Fruit fly (Drosophila melanogaster) whole organism: ENCODE data around the gene CG42359.
A peak's percentile ranks its signal among the peaks of the same experiment; 100 is the strongest.

Experiments
- CG8478 ChIP-seq: fragments of >200 bp; optimal IDR thresholded peaks from 2 replicates; lab custom pipeline; 2018; ENCODE audit warnings: inconsistent platforms
- Dll ChIP-seq: fragments of >200 bp; optimal IDR thresholded peaks from 2 replicates; lab custom pipeline; 2017
- EcR ChIP-seq, 2 experiments: fragments of >200 bp; optimal IDR thresholded peaks; 2 replicates each; lab custom pipeline; 2017; ENCODE audit warnings: missing biosample characterization in 2 of 2, missing genetic modification characterization in 2 of 2, missing genetic modification reagents in 2 of 2
- pan ChIP-seq: fragments of >200 bp; optimal IDR thresholded peaks from 2 replicates; lab custom pipeline; 2017
- psq ChIP-seq: fragments of >200 bp; optimal IDR thresholded peaks from 2 replicates; lab custom pipeline; 2017
- usp ChIP-seq: fragments of >200 bp; optimal IDR thresholded peaks from 2 replicates; lab custom pipeline; 2017; ENCODE audit warnings: missing biosample characterization, missing genetic modification characterization, mixed read lengths

The CG42359 gene

DNA sequence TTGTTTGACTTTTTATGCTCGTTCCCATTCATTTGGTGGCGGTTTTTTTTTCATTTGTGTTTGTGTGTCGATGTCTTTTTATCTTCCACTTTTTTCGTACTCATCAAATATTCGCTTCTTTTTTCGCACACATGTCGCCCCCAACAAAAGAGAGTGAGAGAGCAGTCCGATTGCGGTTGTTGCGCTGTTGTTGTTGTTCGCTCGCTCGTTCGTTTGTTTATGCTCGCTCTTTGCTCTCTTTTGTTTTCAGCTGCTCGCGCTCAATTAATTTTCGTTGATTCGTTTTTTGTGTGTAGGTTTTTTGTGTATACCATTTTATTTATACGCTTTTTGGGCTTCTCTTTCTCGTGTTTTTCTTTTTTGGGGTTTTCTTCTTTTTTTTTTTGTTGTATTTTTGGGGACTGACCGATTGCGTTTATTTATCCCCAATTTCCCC lies 3.5 kb upstream of the CG42359 start:
- TF ChIP-seq EcR (GFP tag; optimal IDR thresholded peaks at IDR 0.05; lab: Kevin White, UChicago) (no peak), pan (no peak), psq (lab: Kevin White, UChicago) (no peak), Dll (lab: Kevin White, UChicago) (peak; percentile 80)

DNA sequence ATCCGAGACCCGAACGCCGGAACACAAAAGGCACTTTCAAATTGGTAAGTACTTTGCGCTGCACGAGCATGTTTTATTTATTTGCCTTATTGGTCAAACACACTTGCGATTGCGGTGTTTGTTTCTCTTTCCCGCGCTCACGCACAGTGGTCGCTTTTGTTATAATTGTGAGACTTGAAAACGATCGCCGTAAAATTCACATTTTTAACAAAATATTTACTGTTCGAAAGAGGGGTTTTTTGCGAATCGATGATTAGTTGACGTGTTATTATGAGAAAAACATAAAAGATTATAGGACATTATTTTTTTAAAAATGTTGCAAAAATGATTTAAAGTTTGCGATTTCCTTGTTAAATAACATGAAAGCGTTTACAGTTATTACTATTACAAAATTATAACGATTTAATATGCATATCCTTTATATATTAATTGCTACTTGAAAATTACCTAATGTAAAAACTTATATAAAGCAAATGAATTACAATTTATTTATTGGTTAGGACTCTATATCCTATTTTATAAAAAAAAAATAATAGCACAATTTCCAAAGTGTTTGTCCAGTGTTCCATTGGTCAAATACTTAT lies 2.9 kb upstream of the CG42359 start:
- TF ChIP-seq CG8478 (lab: Kevin White, UChicago) = no peak
- TF ChIP-seq usp = no peak
- no peak for TF ChIP-seq psq (lab: Kevin White, UChicago)
- no peak for TF ChIP-seq EcR (GFP tag; optimal IDR thresholded peaks at IDR 0.05; lab: Kevin White, UChicago)
- no peak for TF ChIP-seq Dll (lab: Kevin White, UChicago)
- TF ChIP-seq pan = no peak

DNA sequence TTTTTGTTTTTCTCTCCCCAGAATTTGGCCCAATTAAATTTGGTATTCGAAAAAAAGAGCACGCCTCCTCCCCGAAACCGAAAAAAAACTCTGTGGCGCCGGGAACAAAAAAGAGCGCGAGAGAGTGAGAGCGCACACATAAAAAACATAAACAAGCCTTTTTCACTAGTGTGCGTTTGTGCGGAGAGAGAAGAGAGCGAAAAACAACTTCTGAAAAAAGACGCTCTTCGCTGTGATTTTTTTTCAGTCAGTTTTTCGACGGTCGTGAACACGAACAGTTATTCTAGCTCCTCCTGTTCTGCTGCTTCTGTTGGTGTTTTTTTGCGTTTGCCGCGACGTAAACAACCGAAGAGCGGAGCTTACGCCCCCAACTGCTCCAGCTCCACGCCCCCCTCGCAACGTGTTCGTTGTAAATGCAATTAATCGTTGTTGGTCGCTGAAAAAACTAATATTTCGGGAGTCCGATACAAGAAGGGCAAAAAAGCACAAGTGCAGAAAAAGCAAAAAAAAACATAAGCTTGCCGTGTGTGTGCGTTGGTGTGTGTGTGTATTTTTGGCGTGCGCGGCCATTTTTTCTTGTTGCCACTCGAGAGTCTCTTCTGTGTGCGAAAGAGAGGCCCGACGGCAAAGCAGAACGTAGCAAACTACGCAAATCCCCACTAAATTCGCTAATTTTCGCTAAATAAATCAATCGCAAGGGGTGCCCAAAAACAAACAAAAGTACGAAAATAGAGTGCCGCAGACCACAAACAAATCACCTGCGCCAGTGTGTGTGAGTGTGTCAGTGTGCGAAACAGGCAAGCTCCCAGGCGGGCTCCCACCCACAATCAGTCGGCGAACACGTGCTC lies 2.1 kb upstream of the CG42359 start, which contains the start of gene sqz:
TSS of gene sqz (plus strand) at position 240 of the 848 bp plus-strand sequence.
- TF ChIP-seq Dll (lab: Kevin White, UChicago) = peak; percentile 93
- TF ChIP-seq CG8478 (lab: Kevin White, UChicago) = no peak

DNA sequence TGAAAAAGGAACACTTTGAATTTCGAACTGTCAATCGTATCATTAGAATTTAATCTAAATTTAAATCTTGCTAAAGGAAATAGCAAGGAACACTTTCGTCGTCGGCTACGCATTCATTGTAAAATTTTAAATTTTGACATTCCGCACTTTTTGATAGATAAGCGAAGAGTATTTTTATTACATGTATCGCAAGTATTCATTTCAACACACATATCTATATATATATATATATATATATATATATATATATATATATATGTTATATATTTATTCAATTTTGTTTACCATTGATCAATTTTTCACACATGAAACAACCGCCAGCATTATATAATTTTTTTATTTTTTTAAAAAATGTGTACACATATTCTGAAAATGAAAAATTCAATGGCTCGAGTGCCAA lies 2.3 kb downstream of the CG42359 start, which contains the start of gene CG11779:
TSS of gene CG11779 (minus strand) at position 101 of the 400 bp plus-strand sequence.
- no peak for TF ChIP-seq Dll (lab: Kevin White, UChicago)
- TF ChIP-seq psq (lab: Kevin White, UChicago) = no peak
- TF ChIP-seq CG8478 (lab: Kevin White, UChicago) = no peak

DNA sequence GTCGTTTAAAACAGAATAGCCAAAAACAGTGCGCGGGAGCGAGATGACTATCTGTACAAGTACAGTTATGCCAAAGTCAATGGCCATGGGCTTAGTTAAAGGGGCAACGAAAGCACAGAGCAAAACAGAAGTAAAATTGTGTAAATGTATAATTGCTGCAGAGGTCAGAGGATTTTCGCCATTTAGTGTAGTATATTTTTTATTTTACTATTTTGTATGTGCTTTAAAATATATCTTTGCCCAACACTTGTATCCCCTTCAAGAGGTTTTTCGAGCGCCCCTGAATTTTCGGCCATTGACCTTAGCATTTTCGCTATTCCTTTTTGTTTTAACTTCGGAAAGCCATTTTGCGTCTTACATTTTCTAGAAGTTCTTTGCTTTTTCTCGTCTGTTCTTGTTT lies 4.1 kb downstream of the CG42359 start:
- no peak for TF ChIP-seq EcR (GFP tag; optimal IDR thresholded peaks at IDR 0.05; lab: Kevin White, UChicago)
- TF ChIP-seq CG8478 (lab: Kevin White, UChicago) = no peak
- TF ChIP-seq psq (lab: Kevin White, UChicago) = no peak
- no peak for TF ChIP-seq pan
- TF ChIP-seq Dll (lab: Kevin White, UChicago) = no peak
- no peak for TF ChIP-seq usp

DNA sequence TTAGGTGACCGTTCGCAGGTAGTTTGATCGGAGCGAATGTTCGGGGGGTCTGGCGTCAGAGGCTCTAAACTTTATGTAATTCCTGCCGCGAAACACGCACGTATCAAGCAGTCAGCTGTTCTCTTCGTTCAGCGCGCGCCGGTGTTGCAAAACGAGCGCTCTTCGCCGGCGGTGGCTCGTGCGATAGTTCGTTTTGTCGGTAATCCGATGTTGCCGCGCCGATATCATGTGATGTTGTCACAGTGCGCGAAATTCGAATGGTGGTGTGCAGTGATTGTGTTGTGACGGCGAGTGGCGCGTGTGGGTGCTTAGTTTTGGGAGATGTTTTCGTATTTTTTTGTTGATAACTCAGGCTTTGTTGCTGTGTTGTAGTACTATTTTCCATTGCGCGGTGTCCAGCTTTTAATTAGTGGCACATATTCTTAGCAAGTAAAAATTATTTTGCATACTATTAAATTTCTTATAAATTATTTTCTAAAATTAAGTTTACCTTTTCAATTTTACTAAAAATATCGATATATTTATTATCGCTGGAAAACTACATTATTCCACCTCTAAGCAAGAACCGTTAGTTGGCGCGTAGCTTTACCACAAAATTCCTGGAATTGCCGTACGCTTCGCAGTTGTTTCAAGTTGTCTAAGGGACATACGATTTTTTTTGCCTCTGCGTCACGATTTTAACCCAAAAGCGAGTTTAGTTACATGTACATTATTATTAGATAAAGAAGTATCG lies 5.3 kb downstream of the CG42359 start, which contains the start of gene nanos:
TSS of gene nanos (plus strand) at position 569 of the 733 bp plus-strand sequence.
- TF ChIP-seq CG8478 (lab: Kevin White, UChicago) = no peak
- no peak for TF ChIP-seq usp
- no peak for TF ChIP-seq psq (lab: Kevin White, UChicago)
- no peak for TF ChIP-seq EcR (GFP tag; optimal IDR thresholded peaks at IDR 0.05; lab: Kevin White, UChicago)
- TF ChIP-seq Dll (lab: Kevin White, UChicago) = no peak
- TF ChIP-seq pan = no peak

DNA sequence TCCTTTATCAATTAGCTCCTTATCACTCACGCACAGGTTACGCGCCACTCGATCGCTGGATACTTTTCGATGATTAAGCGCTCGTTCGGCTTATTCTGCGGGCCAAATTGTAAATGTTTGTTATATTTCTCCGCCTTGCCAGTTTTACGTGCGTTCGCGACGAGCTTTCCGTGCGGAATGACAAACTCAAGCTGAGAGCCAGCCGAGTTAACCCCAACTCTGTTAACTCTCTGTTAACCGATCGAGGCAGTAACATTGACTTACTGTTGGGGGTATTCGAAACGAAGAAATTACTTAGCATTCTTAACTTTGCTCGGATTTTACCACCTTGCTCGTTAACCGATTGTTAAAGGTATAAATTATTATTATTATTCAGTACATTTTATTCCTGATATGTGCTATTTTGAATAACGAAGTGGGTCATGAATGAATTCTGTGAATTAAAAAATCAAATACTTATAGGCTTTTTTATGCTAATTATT lies 8.6 kb downstream of the CG42359 start, which contains the start of gene CG5835:
TSS of gene CG5835 (minus strand) at position 185 of the 482 bp plus-strand sequence.
- TF ChIP-seq EcR (GFP tag; optimal IDR thresholded peaks at IDR 0.05; lab: Kevin White, UChicago) = no peak
- TF ChIP-seq Dll (lab: Kevin White, UChicago) = no peak
- TF ChIP-seq usp = no peak
- no peak for TF ChIP-seq pan
- no peak for TF ChIP-seq psq (lab: Kevin White, UChicago)
- no peak for TF ChIP-seq CG8478 (lab: Kevin White, UChicago)

DNA sequence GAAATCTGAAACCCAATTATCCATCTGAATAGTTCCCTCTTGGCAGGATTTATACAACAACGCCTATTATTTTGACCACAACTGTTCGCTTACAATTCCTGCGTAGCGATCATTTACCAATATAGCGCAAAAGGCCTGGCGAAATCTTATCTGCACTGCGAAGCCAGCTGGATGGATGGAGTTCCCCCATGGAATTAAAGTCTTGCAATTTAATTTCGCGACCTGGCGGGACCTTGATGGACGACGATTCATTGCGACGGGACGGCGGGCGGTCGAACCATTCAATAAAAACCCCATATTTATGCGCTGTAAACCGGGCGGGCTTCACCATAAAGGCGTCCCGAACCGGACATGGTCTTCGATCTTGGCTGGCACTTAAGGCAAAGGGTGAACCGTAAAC lies 9.3 kb downstream of the CG42359 start:
- no peak for TF ChIP-seq pan

DNA sequence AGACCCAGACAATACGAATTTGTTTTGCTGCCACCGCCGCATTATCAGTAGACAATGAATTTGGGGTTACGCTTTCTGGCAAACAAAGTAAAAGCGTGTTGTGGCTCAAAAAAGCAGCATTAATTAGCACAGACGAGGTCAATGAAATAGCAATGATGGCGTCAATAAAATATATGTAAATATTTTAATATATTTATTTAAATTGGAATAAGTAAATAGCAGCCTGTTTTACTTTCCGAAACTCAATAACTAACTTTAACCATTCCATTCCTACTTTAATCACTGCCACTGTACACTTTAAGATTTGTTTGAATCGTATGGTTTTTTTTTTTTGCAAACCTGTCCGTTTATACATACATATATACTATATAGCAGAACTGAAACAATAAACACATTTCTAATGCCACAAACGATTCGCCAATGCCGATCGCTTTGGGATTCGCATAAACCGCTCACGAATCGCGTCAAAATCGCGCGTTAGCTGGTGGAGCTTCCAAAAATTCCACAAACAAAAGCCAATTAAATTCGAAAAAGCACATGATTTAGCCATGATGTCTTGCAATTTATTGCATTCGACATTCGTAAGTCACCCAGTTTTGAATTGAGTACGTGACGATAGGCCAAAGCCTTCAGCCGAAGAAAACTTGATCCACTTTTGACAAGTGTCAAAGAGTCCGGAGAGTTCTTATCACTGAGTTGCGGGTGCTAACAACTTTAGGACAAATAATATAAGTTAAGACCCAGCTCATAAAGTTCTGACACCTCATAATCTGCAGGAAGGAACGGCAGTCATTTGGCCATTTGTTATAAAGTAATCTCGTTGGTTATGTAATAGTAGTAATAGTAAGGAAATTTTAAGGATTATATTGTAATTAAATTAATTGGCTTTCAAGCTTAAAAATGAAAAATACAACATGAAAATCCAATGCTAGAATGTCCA lies 10.0 kb downstream of the CG42359 start:
- TF ChIP-seq psq (lab: Kevin White, UChicago) (no peak), Dll (lab: Kevin White, UChicago) (no peak), EcR (GFP tag; optimal IDR thresholded peaks at IDR 0.05; lab: Kevin White, UChicago) (no peak)

DNA sequence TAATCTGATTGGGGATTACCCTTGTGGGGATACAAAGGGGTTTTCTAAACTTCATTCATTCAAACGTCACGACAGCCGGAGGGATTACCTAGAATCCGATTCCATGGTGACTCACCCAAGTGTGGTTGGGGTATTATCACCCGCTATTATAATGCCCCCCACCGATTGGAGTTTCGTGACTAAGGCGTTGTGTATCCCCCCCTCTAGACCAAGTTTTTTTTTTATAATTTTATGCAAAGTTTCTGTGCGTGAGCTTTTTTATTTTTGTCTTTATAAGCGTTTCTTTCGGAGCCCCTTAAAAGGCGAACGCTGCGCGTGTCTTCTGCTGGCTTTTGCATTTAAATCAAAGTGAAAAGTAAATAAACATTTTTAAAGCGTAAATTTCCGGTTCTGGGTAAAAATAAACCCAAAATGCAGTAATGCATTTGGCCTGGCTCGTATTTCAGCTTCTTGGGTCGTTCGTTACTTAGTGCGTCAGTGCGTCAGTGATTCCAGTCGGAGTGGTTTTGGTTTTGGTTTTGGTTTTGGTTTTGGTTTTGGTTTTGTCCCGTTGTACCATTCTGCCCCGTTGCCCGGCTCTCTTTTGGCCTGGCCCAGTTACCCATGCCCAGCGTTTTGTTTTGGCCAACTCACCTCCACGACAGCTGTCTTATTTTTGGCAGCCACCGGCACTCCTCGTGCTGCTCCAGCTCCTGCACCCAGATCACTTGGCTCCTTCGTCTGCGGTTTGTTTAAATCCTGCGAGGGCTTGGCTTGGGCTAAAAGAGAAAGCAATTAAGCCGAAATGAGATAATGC lies 11.0 kb downstream of the CG42359 start:
- TF ChIP-seq psq (lab: Kevin White, UChicago) (no peak), pan (no peak), Dll (lab: Kevin White, UChicago) (no peak), CG8478 (lab: Kevin White, UChicago) (no peak), usp (no peak), EcR (GFP tag; optimal IDR thresholded peaks at IDR 0.05; lab: Kevin White, UChicago) (no peak)
